Worm (Caenorhabditis elegans): Measurements from ENCODE around the gene asp-5.

ce11 chrV:8285455-8285854, 13.3 kb downstream of the asp-5 start:
- TF ChIP-seq egl-27 (tag; optimal IDR thresholded peaks at IDR 0.05), result no peak
- TF ChIP-seq tag-97 (GFP tag; IDR thresholded peaks at IDR 0.05), result no peak
- no peak for TF ChIP-seq pha-4 (GFP tag; IDR thresholded peaks at IDR 0.05)
- TF ChIP-seq pha-4 (tag; optimal IDR thresholded peaks at IDR 0.05), result no peak
- TF ChIP-seq hlh-30 (tag; optimal IDR thresholded peaks at IDR 0.05; ENCODE audit: insufficient read depth), result no peak
- TF ChIP-seq ama-1 (optimal IDR thresholded peaks at IDR 0.05), result no peak
- no peak for TF ChIP-seq ZK546.5 (tag; optimal IDR thresholded peaks at IDR 0.05)
- no peak for TF ChIP-seq daf-12 (tag; optimal IDR thresholded peaks at IDR 0.05)
- TF ChIP-seq unc-62 (GFP tag; optimal IDR thresholded peaks at IDR 0.05 in 1 of 2), result no peak
- TF ChIP-seq unc-62 (tag; optimal IDR thresholded peaks at IDR 0.05), result no peak
- no peak for TF ChIP-seq nhr-6 (tag; optimal IDR thresholded peaks at IDR 0.05)
- no peak for TF ChIP-seq lin-15B (tag; optimal IDR thresholded peaks at IDR 0.05)
- no peak for TF ChIP-seq zag-1 (tag; optimal IDR thresholded peaks at IDR 0.05)
- TF ChIP-seq tra-1 (GFP tag; IDR thresholded peaks at IDR 0.05), result no peak
- no peak for TF ChIP-seq aly-2 (tag; optimal IDR thresholded peaks at IDR 0.05)
- TF ChIP-seq Y75B8A.6 (GFP tag; IDR thresholded peaks at IDR 0.05), result no peak
